Fruit fly (Drosophila melanogaster): ENCODE data around the gene Rac1.

The Rac1 gene

DNA sequence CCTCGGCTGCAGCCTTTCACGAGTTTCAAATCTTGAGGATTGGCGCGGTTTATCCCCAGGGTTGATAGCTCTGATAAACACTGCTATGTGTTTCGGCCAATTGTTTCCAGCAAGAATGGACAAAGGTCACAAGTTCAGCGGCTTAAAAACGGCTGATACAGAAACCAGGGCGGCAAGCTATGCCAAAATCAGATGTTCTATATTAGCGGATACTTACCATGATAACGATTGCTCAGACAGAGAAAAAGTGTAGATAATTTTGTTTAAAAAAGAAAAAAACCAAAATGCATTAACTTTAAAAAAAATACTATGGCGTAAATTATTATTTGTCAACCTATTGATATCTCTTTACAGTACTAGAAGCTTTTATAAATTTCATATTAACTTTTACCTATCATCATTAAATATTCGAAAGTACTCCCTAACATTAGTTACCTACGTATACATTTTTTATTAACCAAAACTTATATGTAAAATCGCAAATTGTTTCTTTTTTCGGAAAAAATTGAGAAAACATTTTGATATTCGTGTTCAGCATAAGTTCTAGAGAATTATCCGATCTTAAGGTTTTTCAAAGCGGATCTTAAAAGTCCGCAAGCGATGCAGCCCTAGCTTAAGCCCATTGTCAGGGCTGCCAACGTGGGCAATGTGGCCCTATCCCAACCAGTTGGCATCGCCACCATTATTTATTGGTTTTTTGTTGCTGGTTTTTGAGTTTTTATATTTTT, 10.7 kb upstream of the Rac1 start, which contains the start of the genes sturkopf and Herc4 (continued):
- TF ChIP-seq CG12155 (GFP tag; optimal IDR thresholded peaks at IDR 0.05) (peak; percentile 73), bcd (GFP tag; optimal IDR thresholded peaks at IDR 0.05) (peak; percentile 86), aop (GFP tag; IDR thresholded peaks at IDR 0.05) (no peak), bigmax (GFP tag; optimal IDR thresholded peaks at IDR 0.05) (no peak), lov (optimal IDR thresholded peaks at IDR 0.05) (no peak), lov (GFP tag; IDR thresholded peaks at IDR 0.05) (no peak), NfI (GFP tag; optimal IDR thresholded peaks at IDR 0.05) (peak; percentile 72), pros (GFP tag; optimal IDR thresholded peaks at IDR 0.05) (peak; percentile 2), ssp (GFP tag; IDR thresholded peaks at IDR 0.05) (0 out of 2 replicates have a peak, but pooled peaks have one; percentile 16), CG12299 (tag; optimal IDR thresholded peaks at IDR 0.05) (no peak), CG1602 (GFP tag; optimal IDR thresholded peaks at IDR 0.05) (peak; percentile 62), klu (GFP tag; IDR thresholded peaks at IDR 0.05) (peak; percentile 71), tgo (GFP tag; IDR thresholded peaks at IDR 0.05) (peak; percentile 48; the same call in 2 of the 3 replicates), trem (tag; optimal IDR thresholded peaks at IDR 0.05) (peak; percentile 98), HLH54F (GFP tag; optimal IDR thresholded peaks at IDR 0.05) (peak; percentile 81), az2 (GFP tag; optimal IDR thresholded peaks at IDR 0.05) (peak; percentile 76), CG1792 (GFP tag; optimal IDR thresholded peaks at IDR 0.05) (peak; percentile 16), ind (GFP tag; optimal IDR thresholded peaks at IDR 0.05) (peak; percentile 62), da (GFP tag; optimal IDR thresholded peaks at IDR 0.05) (peak; percentile 47), Eip74EF (GFP tag; optimal IDR thresholded peaks at IDR 0.05) (no peak), Med (GFP tag) (peak; percentile 92), lbe (GFP tag; optimal IDR thresholded peaks at IDR 0.05) (no peak), Sry-β (GFP tag; optimal IDR thresholded peaks at IDR 0.05) (peak; percentile 53), crc (GFP tag; optimal IDR thresholded peaks at IDR 0.05) (peak; percentile 78), kni (GFP tag; optimal IDR thresholded peaks at IDR 0.05) (no peak), Blimp-1 (GFP tag; optimal IDR thresholded peaks at IDR 0.05) (no peak), sqz (GFP tag; optimal IDR thresholded peaks at IDR 0.05) (no peak), prd (optimal IDR thresholded peaks at IDR 0.05) (no peak), prd (GFP tag; IDR thresholded peaks at IDR 0.05) (peak; percentile 62; the same call in 2 of the 3 replicates), CG34376 (GFP tag; optimal IDR thresholded peaks at IDR 0.05) (peak; percentile 7), Mes4 (GFP tag; optimal IDR thresholded peaks at IDR 0.05) (peak; percentile 48), Ssrp (tag; optimal IDR thresholded peaks at IDR 0.05) (peak; percentile 43), bsh (GFP tag; optimal IDR thresholded peaks at IDR 0.05) (peak in 1 of 2 experiments; percentile 44), stwl (tag; optimal IDR thresholded peaks at IDR 0.05) (peak; percentile 65), CG3847 (GFP tag; IDR thresholded peaks at IDR 0.05) (peak; percentile 62), Bgb (GFP tag; IDR thresholded peaks at IDR 0.05; ENCODE audit: partially characterized antibody) (no peak), CoRest (tag; optimal IDR thresholded peaks at IDR 0.05) (peak; percentile 89), CG15479 (GFP tag; optimal IDR thresholded peaks at IDR 0.05) (no peak), CG9215 (GFP tag; IDR thresholded peaks at IDR 0.05) (peak; percentile 61; the same call in 1 of the 2 replicates), CG2202 (tag; optimal IDR thresholded peaks at IDR 0.05) (no peak), phol (tag; optimal IDR thresholded peaks at IDR 0.05) (peak; percentile 69), Oli (tag; optimal IDR thresholded peaks at IDR 0.05) (peak; percentile 78), Bteb2 (GFP tag; optimal IDR thresholded peaks at IDR 0.05) (peak; percentile 73), CG11398 (GFP tag; optimal IDR thresholded peaks at IDR 0.05) (no peak), Sox102F (GFP tag; optimal IDR thresholded peaks at IDR 0.05) (no peak), shn (GFP tag; optimal IDR thresholded peaks at IDR 0.05) (peak; percentile 78), CG7987 (GFP tag; optimal IDR thresholded peaks at IDR 0.05) (peak; percentile 22), ken (GFP tag; IDR thresholded peaks at IDR 0.05) (peak; percentile 70), CG9876 (GFP tag; optimal IDR thresholded peaks at IDR 0.05) (peak; percentile 46)

Measured in whole organism, embryonic.